Fruit fly (Drosophila melanogaster): ENCODE results near the gene fzr.

fzr gene

DNA sequence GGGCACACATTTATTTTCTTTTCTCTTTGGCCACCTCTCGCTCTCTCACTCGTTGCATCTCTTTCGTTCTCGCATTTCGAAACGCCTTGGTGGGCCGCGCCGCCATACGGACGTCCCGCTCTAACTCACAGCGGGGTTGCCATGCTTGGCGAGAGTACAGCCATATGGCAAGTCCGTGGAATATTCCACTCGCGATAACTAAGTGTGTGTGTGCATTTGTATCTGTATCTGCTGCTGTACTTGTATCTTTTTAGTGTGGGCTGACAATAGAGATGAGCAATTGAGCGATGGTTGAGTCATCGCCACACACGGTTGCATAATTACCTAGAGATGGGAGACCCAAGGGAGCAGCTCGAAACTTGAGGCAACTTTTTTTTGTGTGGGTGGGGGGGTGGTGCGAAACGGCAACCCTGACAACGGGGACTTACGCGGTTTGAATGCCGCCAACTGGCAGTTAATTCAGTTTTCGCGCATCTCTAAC is 5.1 kb upstream of the fzr start (continued):
- TF ChIP-seq Dip3 (GFP tag; optimal IDR thresholded peaks at IDR 0.05) (peak; percentile 83), lilli (GFP tag; optimal IDR thresholded peaks at IDR 0.05) (peak; percentile 92), grau (tag; optimal IDR thresholded peaks at IDR 0.05) (peak; percentile 80), gem (tag; optimal IDR thresholded peaks at IDR 0.05) (peak; percentile 82), knrl (GFP tag; IDR thresholded peaks at IDR 0.05; ENCODE audit: partially characterized antibody) (peak; percentile 85), Ets97D (GFP tag; optimal IDR thresholded peaks at IDR 0.05) (peak; percentile 89), Hand (GFP tag; optimal IDR thresholded peaks at IDR 0.05) (peak; percentile 50), Med (GFP tag) (peak; percentile 98), sug (tag; optimal IDR thresholded peaks at IDR 0.05) (peak; percentile 90), CG31365 (tag; optimal IDR thresholded peaks at IDR 0.05) (peak; percentile 10), CG34422 (GFP tag; IDR thresholded peaks at IDR 0.05) (peak; percentile 94), CG16813 (GFP tag; IDR thresholded peaks at IDR 0.05; ENCODE audit: partially characterized antibody) (peak; percentile 89), CG12155 (GFP tag; optimal IDR thresholded peaks at IDR 0.05) (peak; percentile 88), CG1233 (GFP tag; optimal IDR thresholded peaks at IDR 0.05) (peak; percentile 73), tll (GFP tag; optimal IDR thresholded peaks at IDR 0.05) (peak in 1 of 2 experiments; percentile 52), h (optimal IDR thresholded peaks at IDR 0.05) (no peak), CG4404 (GFP tag; IDR thresholded peaks at IDR 0.05) (peak; percentile 86), al (GFP tag; IDR thresholded peaks at IDR 0.05) (peak; percentile 87), gsb (GFP tag; IDR thresholded peaks at IDR 0.05) (peak; percentile 85), fd96Cb (tag; optimal IDR thresholded peaks at IDR 0.05) (peak; percentile 67), sna (GFP tag; IDR thresholded peaks at IDR 0.05; ENCODE audit: partially characterized antibody) (peak; percentile 68), Hmr (GFP tag; optimal IDR thresholded peaks at IDR 0.05) (peak; percentile 91), CG13296 (GFP tag; optimal IDR thresholded peaks at IDR 0.05) (peak; percentile 77), Hr78 (GFP tag; optimal IDR thresholded peaks at IDR 0.05) (no peak), CG4707 (GFP tag; optimal IDR thresholded peaks at IDR 0.05) (no peak), Sry-δ (GFP tag; optimal IDR thresholded peaks at IDR 0.05) (peak; percentile 99), MBD-R2 (GFP tag; IDR thresholded peaks at IDR 0.05) (peak; percentile 81), abd-A (tag; optimal IDR thresholded peaks at IDR 0.05) (peak; percentile 97), CoRest (tag; optimal IDR thresholded peaks at IDR 0.05) (peak; percentile 91), Meics (GFP tag; optimal IDR thresholded peaks at IDR 0.05) (peak; percentile 84), CG2889 (GFP tag; IDR thresholded peaks at IDR 0.05) (peak; percentile 90), exex (tag; optimal IDR thresholded peaks at IDR 0.05) (peak; percentile 57), croc (GFP tag; conservative IDR thresholded peaks at IDR 0.05) (peak; percentile 52), bsh (GFP tag; optimal IDR thresholded peaks at IDR 0.05) (peak in 1 of 2 experiments; percentile 62), CG3163 (GFP tag; optimal IDR thresholded peaks at IDR 0.05) (peak; percentile 76), dmrt11E (tag; optimal IDR thresholded peaks at IDR 0.05) (peak; percentile 58), MTF-1 (GFP tag; optimal IDR thresholded peaks at IDR 0.05; ENCODE audit: borderline replicate concordance) (peak; percentile 54), CG10431 (GFP tag; optimal IDR thresholded peaks at IDR 0.05) (no peak), ara (GFP tag; IDR thresholded peaks at IDR 0.05) (peak; percentile 64), pho (GFP tag; optimal IDR thresholded peaks at IDR 0.05) (peak; percentile 78), Sox100B (GFP tag; optimal IDR thresholded peaks at IDR 0.05) (peak; percentile 40), sc (optimal IDR thresholded peaks at IDR 0.05) (no peak), sc (GFP tag; optimal IDR thresholded peaks at IDR 0.05) (peak; percentile 2), Dek (tag; optimal IDR thresholded peaks at IDR 0.05) (peak; percentile 76), Rfx (GFP tag; IDR thresholded peaks at IDR 0.05) (peak; percentile 96), CG12071 (GFP tag; optimal IDR thresholded peaks at IDR 0.05) (peak; percentile 73), Usf (GFP tag; optimal IDR thresholded peaks at IDR 0.05) (peak; percentile 56), wdn (GFP tag; IDR thresholded peaks at IDR 0.05) (peak; percentile 82), CG3847 (GFP tag; IDR thresholded peaks at IDR 0.05) (peak; percentile 93), Dref (GFP tag; IDR thresholded peaks at IDR 0.05) (peak; percentile 62)
